Worm (Caenorhabditis elegans) whole organism, L4 larva: Measurements from ENCODE around the gene srx-66.

Source experiments
- F44E2.7 ChIP-seq: fragments of 200-800 bp; sonication (Bioruptor generic); IDR thresholded peaks from 2 replicates; pipeline ENCODE4 v2.1.2; 2022; ENCODE audit warnings: missing genetic modification characterization, missing compliant biosample characterization
- T26A8.4 ChIP-seq: fragments of 200-800 bp; sonication (Bioruptor generic); IDR thresholded peaks from 2 replicates; pipeline ENCODE4 v1.3.6; 2022; ENCODE audit warnings: missing genetic modification characterization, missing compliant biosample characterization
- Y75B8A.6 ChIP-seq: fragments of 200-800 bp; sonication (Bioruptor generic); IDR thresholded peaks from 2 replicates; pipeline ENCODE4 v1.3.6; 2022; ENCODE audit warnings: missing genetic modification reagents, missing genetic modification characterization, missing compliant biosample characterization
- ZK546.5 ChIP-seq, 2 experiments: sonication (generic microtip); optimal IDR thresholded peaks; 2 replicates each; lab custom pipeline; 2017; ENCODE audit warnings: missing biosample characterization in 2 of 2, missing genetic modification characterization in 2 of 2
- aha-1 ChIP-seq: fragments of 150-350 bp; peaks from one replicate; lab custom pipeline; 2014; ENCODE audit warnings: missing biosample characterization, missing genetic modification characterization
- aly-2 ChIP-seq: sonication (generic microtip); optimal IDR thresholded peaks from 2 replicates; lab custom pipeline; 2018; ENCODE audit warnings: missing biosample characterization, missing genetic modification characterization
- ceh-32 ChIP-seq: sonication (generic microtip); optimal IDR thresholded peaks from 2 replicates; lab custom pipeline; 2016; ENCODE audit warnings: mild to moderate bottlenecking, missing genetic modification characterization, missing compliant biosample characterization; ENCODE audit not compliant: poor library complexity
- ceh-44 ChIP-seq: fragments of 200-800 bp; sonication (Bioruptor generic); IDR thresholded peaks from 2 replicates; pipeline ENCODE4 v1.3.6; 2022; ENCODE audit warnings: missing genetic modification reagents, missing genetic modification characterization, missing compliant biosample characterization
- ceh-82 ChIP-seq: sonication (generic microtip); optimal IDR thresholded peaks from 2 replicates; lab custom pipeline; 2017; ENCODE audit warnings: missing biosample characterization, missing genetic modification characterization
- ces-1 ChIP-seq: fragments of 150-350 bp; sonication (generic microtip); optimal IDR thresholded peaks from 4 replicates; lab custom pipeline; 2014; ENCODE audit warnings: missing biosample characterization, missing genetic modification reagents, missing genetic modification characterization
- daf-12 ChIP-seq: fragments of 150-350 bp; optimal IDR thresholded peaks from 2 replicates; lab custom pipeline; 2014; ENCODE audit warnings: missing biosample characterization, missing genetic modification reagents, missing genetic modification characterization
- daf-19 ChIP-seq: fragments of 200-800 bp; sonication (Bioruptor generic); conservative IDR thresholded peaks from 2 replicates; pipeline ENCODE4 v1.3.6; 2022; ENCODE audit warnings: missing genetic modification characterization, missing compliant biosample characterization
- dmd-9 ChIP-seq: fragments of 200-800 bp; sonication (Bioruptor generic); IDR thresholded peaks from 2 replicates; pipeline ENCODE4 v1.3.6; 2022; ENCODE audit warnings: missing genetic modification reagents, missing genetic modification characterization, missing compliant biosample characterization
- dpl-1 ChIP-seq: fragments of 150-350 bp; optimal IDR thresholded peaks from 2 replicates; lab custom pipeline; 2014; ENCODE audit warnings: missing biosample characterization, missing genetic modification reagents, missing genetic modification characterization
- egl-43 ChIP-seq: fragments of 200-800 bp; sonication (Bioruptor generic); IDR thresholded peaks from 2 replicates; pipeline ENCODE4 v1.3.6; 2022; ENCODE audit warnings: missing genetic modification reagents, missing genetic modification characterization, missing compliant biosample characterization
- fos-1 ChIP-seq: fragments of 150-350 bp; optimal IDR thresholded peaks from 2 replicates; lab custom pipeline; 2014; ENCODE audit warnings: missing biosample characterization, missing genetic modification characterization
- gei-8 ChIP-seq: fragments of 200-800 bp; sonication (Bioruptor generic); optimal IDR thresholded peaks from 2 replicates; lab custom pipeline; 2018; ENCODE audit warnings: mild to moderate bottlenecking, missing genetic modification characterization, missing compliant biosample characterization
- hlh-11 ChIP-seq: fragments of 200-800 bp; sonication (Bioruptor generic); optimal IDR thresholded peaks from 2 replicates; lab custom pipeline; 2018; ENCODE audit warnings: mild to moderate bottlenecking, missing genetic modification characterization, missing compliant biosample characterization
- hlh-30 ChIP-seq: sonication (generic microtip); optimal IDR thresholded peaks from 2 replicates; lab custom pipeline; 2017; ENCODE audit warnings: antibody characterized with exemption, mild to moderate bottlenecking, missing genetic modification characterization, missing compliant biosample characterization; ENCODE audit not compliant: insufficient read depth
- lim-7 ChIP-seq: fragments of 200-800 bp; sonication (Bioruptor generic); IDR thresholded peaks from 2 replicates; pipeline ENCODE4 v1.3.6; 2022; ENCODE audit warnings: missing genetic modification characterization, missing compliant biosample characterization
- lin-15B ChIP-seq: fragments of 150-350 bp; sonication (generic microtip); optimal IDR thresholded peaks from 3 replicates; lab custom pipeline; 2014; ENCODE audit warnings: missing biosample characterization, missing genetic modification characterization
- madf-5 ChIP-seq, 2 experiments: fragments of 200-800 bp; sonication (Bioruptor generic); IDR thresholded peaks; 2 replicates each; pipeline ENCODE4 v1.3.6; 2022; ENCODE audit warnings: missing compliant biosample characterization in 2 of 2, missing genetic modification characterization in 2 of 2
- mdl-1 ChIP-seq, 2 experiments: fragments of 150-350 bp in 1 of 2; sonication (generic microtip) in 1 of 2; optimal IDR thresholded peaks; 2 replicates each; lab custom pipeline; 2014 to 2017; ENCODE audit warnings: missing biosample characterization in 2 of 2, missing genetic modification characterization in 2 of 2
- mdt-29 ChIP-seq: fragments of 200-800 bp; sonication (Bioruptor generic); IDR thresholded peaks from 2 replicates; pipeline ENCODE4 v1.3.6; 2022; ENCODE audit warnings: missing genetic modification reagents, missing genetic modification characterization, missing compliant biosample characterization
- mxl-2 ChIP-seq: fragments of 200-800 bp; sonication (Bioruptor generic); conservative IDR thresholded peaks from 2 replicates; pipeline ENCODE4 v1.3.6; 2022; ENCODE audit warnings: missing genetic modification reagents, missing genetic modification characterization, missing compliant biosample characterization
- nhr-102 ChIP-seq: sonication (generic microtip); optimal IDR thresholded peaks from 2 replicates; lab custom pipeline; 2016; ENCODE audit warnings: mild to moderate bottlenecking, missing genetic modification characterization, moderate library complexity, missing compliant biosample characterization
- nhr-237 ChIP-seq: sonication (generic microtip); optimal IDR thresholded peaks from 2 replicates; lab custom pipeline; 2017; ENCODE audit warnings: missing biosample characterization, missing genetic modification characterization
- nhr-76 ChIP-seq: fragments of 150-350 bp; optimal IDR thresholded peaks from 2 replicates; lab custom pipeline; 2014; ENCODE audit warnings: missing biosample characterization, missing genetic modification characterization
- nhr-77 ChIP-seq: fragments of 150-350 bp; optimal IDR thresholded peaks from 2 replicates; lab custom pipeline; 2014; ENCODE audit warnings: missing biosample characterization, missing genetic modification characterization
- pqm-1 ChIP-seq: sonication (generic microtip); optimal IDR thresholded peaks from 2 replicates; lab custom pipeline; 2017; ENCODE audit warnings: missing biosample characterization, missing genetic modification characterization
- sdz-12 ChIP-seq: fragments of 200-800 bp; sonication (Bioruptor generic); optimal IDR thresholded peaks from 2 replicates; lab custom pipeline; 2018; ENCODE audit warnings: mild to moderate bottlenecking, missing genetic modification characterization, missing compliant biosample characterization
- set-16 ChIP-seq: fragments of 200-800 bp; sonication (Bioruptor generic); IDR thresholded peaks from 2 replicates; pipeline ENCODE4 v1.3.6; 2022; ENCODE audit warnings: missing genetic modification reagents, missing genetic modification characterization, missing compliant biosample characterization
- snpc-4 ChIP-seq: fragments of 150-350 bp; optimal IDR thresholded peaks from 2 replicates; lab custom pipeline; 2014; ENCODE audit warnings: missing biosample characterization, missing genetic modification characterization
- unc-130 ChIP-seq: sonication (generic microtip); optimal IDR thresholded peaks from 2 replicates; lab custom pipeline; 2016; ENCODE audit warnings: missing genetic modification reagents, missing genetic modification characterization, missing compliant biosample characterization
- unc-39 ChIP-seq: sonication (generic microtip); optimal IDR thresholded peaks from 2 replicates; lab custom pipeline; 2017; ENCODE audit warnings: missing biosample characterization, missing genetic modification characterization
- unc-62 ChIP-seq, 3 experiments: fragments of 150-350 bp in 1 of 3; sonication (generic microtip); optimal IDR thresholded peaks in 2 of 3; peaks in 1 of 3; 1 replicate in 1 of 3; 2 replicates in 2 of 3; lab custom pipeline; 2014 to 2017; ENCODE audit warnings: missing biosample characterization in 3 of 3, missing genetic modification characterization in 3 of 3, missing genetic modification reagents in 3 of 3, missing genotype in 1 of 3
- zag-1 ChIP-seq: fragments of 150-350 bp; optimal IDR thresholded peaks from 2 replicates; lab custom pipeline; 2014; ENCODE audit warnings: missing biosample characterization, missing genetic modification characterization
- zip-11 ChIP-seq: fragments of 200-800 bp; sonication (Bioruptor generic); IDR thresholded peaks from 2 replicates; pipeline ENCODE4 v1.3.6; 2022; ENCODE audit warnings: missing genetic modification characterization, missing compliant biosample characterization
- zip-2 ChIP-seq: fragments of 150-350 bp; optimal IDR thresholded peaks from 2 replicates; lab custom pipeline; 2014; ENCODE audit warnings: missing biosample characterization, missing genetic modification characterization
- ztf-7 ChIP-seq: fragments of 150-350 bp; optimal IDR thresholded peaks from 2 replicates; lab custom pipeline; 2014; ENCODE audit warnings: missing biosample characterization, missing genetic modification characterization

Gene srx-66

DNA sequence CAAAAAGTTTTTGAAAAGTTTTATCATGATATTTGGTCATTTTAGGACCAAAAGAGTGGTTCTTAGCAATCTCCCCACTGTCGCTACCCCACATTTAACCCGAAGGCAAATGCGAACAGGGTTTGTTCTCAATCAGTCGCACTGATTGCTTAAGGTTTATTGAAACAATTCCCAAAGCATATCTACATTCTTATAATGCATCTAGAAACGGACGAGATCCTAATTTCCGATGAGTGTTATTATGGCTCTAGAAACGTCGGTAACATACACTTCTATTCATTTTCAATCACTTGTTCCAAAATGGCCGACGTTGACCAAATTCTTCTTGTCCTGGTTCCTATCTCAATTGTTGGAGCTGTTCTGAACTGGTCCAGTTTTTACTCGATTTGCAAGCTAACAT lies 2.2 kb downstream of the srx-66 start, which contains the start of gene srx-65:
srx-65 (plus strand) TSS at position 301 of the 400 bp plus-strand sequence.
- TF ChIP-seq ztf-7 (tag; lab: Kevin White, UChicago) = no peak
- TF ChIP-seq unc-39 = no peak
- TF ChIP-seq ceh-82 (tag; lab: Kevin White, UChicago) = no peak
- no peak for TF ChIP-seq lin-15B
- no peak for TF ChIP-seq sdz-12 (GFP tag; lab: Kevin White, UChicago)
- no peak for TF ChIP-seq dpl-1 (GFP tag; lab: Kevin White, UChicago)
- TF ChIP-seq mxl-2 (GFP tag; lab: Robert Waterston, UW) = no peak
- no peak for TF ChIP-seq set-16
- no peak for TF ChIP-seq gei-8 (GFP tag; lab: Kevin White, UChicago)
- TF ChIP-seq mdl-1 (tag; optimal IDR thresholded peaks at IDR 0.05; lab: Kevin White, UChicago) = no peak
- no peak for TF ChIP-seq hlh-11
- no peak for TF ChIP-seq zip-11 (GFP tag; lab: Robert Waterston, UW)
- no peak for TF ChIP-seq daf-12 (tag; lab: Kevin White, UChicago)
- no peak for TF ChIP-seq nhr-237 (tag; lab: Kevin White, UChicago)

DNA sequence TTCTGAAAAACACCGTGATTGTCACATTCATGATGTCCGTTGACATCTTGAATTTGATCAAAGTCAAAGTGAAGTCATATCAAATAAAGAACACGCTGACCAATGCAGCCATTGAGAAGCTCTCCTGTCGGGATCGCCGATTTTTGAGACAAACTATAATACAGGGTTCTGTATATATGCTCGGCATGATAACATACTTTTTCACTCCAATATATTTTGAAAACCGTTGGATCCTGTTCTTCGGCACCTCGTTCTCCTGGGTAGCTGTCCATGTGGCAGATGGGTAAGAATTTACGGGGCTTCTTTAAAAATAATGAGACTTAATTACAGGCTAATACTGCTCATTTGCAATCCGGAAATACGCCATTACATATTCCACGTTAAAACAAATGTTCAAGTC lies 3.2 kb downstream of the srx-66 start:
- no peak for TF ChIP-seq fos-1 (tag; lab: Kevin White, UChicago)
- TF ChIP-seq unc-62 (GFP tag; optimal IDR thresholded peaks at IDR 0.05 in 1 of 2; lab: Kevin White, UChicago) = peak in 1 of 2 experiments; percentile 97
- no peak for TF ChIP-seq unc-62 (tag; optimal IDR thresholded peaks at IDR 0.05; lab: Kevin White, UChicago)
- no peak for TF ChIP-seq ceh-82 (tag; lab: Kevin White, UChicago)
- TF ChIP-seq dmd-9 (GFP tag; lab: Robert Waterston, UW) = no peak
- TF ChIP-seq zag-1 (tag; lab: Kevin White, UChicago) = no peak
- no peak for TF ChIP-seq ztf-7 (tag; lab: Kevin White, UChicago)
- no peak for TF ChIP-seq ZK546.5 (tag; optimal IDR thresholded peaks at IDR 0.05; lab: Kevin White, UChicago)

DNA sequence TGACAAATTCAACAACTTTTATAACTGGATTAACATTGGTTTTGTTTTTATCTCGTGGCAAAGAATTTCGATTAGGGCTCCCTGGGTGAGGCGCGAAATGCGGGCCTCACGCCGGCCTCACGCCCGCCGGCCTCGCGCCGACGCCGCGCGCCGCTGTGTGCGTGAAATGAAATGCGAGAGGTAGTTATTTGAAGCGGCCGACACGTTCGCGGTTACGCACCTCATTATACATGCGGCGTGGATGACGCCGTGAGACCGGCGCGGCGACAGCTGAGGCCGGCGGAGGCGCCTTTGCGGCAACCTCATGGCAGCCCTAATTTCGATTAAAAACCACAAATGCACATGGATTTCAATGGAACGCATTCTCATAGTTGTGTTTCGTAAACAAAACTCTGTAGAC lies 8.1 kb downstream of the srx-66 start:
- no peak for TF ChIP-seq snpc-4 (tag; lab: Kevin White, UChicago)
- no peak for TF ChIP-seq nhr-102 (tag; lab: Kevin White, UChicago)
- no peak for TF ChIP-seq aha-1 (tag; lab: Kevin White, UChicago)
- TF ChIP-seq Y75B8A.6 (GFP tag; lab: Robert Waterston, UW) = no peak
- no peak for TF ChIP-seq ceh-32 (tag; lab: Kevin White, UChicago)
- TF ChIP-seq mdt-29 (GFP tag; lab: Robert Waterston, UW) = no peak
- no peak for TF ChIP-seq zip-2 (tag; lab: Kevin White, UChicago)
- TF ChIP-seq madf-5 (GFP tag; IDR thresholded peaks at IDR 0.05; lab: Robert Waterston, UW) = 0 out of 4 replicates have a peak, but pooled peaks of 1 of the 2 experiments have one; percentile 8
- no peak for TF ChIP-seq ztf-7 (tag; lab: Kevin White, UChicago)
- no peak for TF ChIP-seq aly-2 (tag; lab: Kevin White, UChicago)
- no peak for TF ChIP-seq F44E2.7
- TF ChIP-seq lim-7 (GFP tag; lab: Robert Waterston, UW) = no peak
- TF ChIP-seq pqm-1 (tag; lab: Kevin White, UChicago) = no peak
- TF ChIP-seq set-16 = peak; percentile 92

DNA sequence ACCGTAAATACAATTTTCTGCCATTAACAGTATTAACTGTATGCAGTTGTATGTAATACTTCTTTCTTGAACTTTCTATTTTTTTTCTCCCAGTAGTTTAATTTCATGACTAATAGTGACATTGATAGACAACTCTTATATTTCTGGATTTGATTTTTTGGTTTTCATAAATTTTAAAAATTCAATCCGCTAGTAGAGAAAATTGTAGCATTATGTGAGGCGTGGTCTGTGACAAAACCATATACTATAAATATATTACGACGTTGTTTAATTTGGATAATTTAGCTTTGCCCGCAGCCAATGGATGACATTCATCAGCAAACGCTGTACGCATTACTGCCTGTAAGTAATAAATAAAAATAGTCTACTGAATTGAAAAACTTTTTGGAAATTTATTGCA lies 9.7 kb downstream of the srx-66 start, which contains the start of gene srx-64:
srx-64 (plus strand) TSS at position 301 of the 400 bp plus-strand sequence.
- TF ChIP-seq nhr-76 (no peak), nhr-77 (tag; lab: Kevin White, UChicago) (no peak), daf-19 (no peak), ces-1 (GFP tag; lab: Kevin White, UChicago) (no peak), unc-130 (GFP tag; lab: Kevin White, UChicago) (no peak), ceh-44 (no peak), egl-43 (no peak), hlh-30 (no peak), T26A8.4 (GFP tag; lab: Robert Waterston, UW) (no peak), dpl-1 (GFP tag; lab: Kevin White, UChicago) (no peak), fos-1 (tag; lab: Kevin White, UChicago) (no peak)
